Worm (Caenorhabditis elegans) whole organism, L1 larva: Measurements from ENCODE around the gene col-109.

Experiments used
- alr-1 ChIP-seq: fragments of 200-800 bp; sonication (Bioruptor generic); optimal IDR thresholded peaks from 2 replicates; lab custom pipeline; 2018; ENCODE audit warnings: borderline replicate concordance, mild to moderate bottlenecking, missing genetic modification characterization, missing compliant biosample characterization
- ama-1 ChIP-seq: fragments of 150-350 bp; optimal IDR thresholded peaks from 2 replicates; lab custom pipeline; 2014
- fkh-10 ChIP-seq: sonication (generic microtip); optimal IDR thresholded peaks from 2 replicates; lab custom pipeline; 2017; ENCODE audit warnings: missing biosample characterization, missing genetic modification reagents, missing genetic modification characterization
- lin-39 ChIP-seq: fragments of 150-350 bp; optimal IDR thresholded peaks from 2 replicates; lab custom pipeline; 2014; ENCODE audit warnings: missing biosample characterization, missing genetic modification reagents, missing genetic modification characterization
- nhr-12 ChIP-seq: sonication (generic microtip); optimal IDR thresholded peaks from 2 replicates; lab custom pipeline; 2017; ENCODE audit warnings: missing biosample characterization, missing genetic modification characterization
- nhr-76 ChIP-seq: sonication (generic microtip); optimal IDR thresholded peaks from 2 replicates; lab custom pipeline; 2017; ENCODE audit warnings: missing biosample characterization, missing genetic modification characterization
- sox-4 ChIP-seq: sonication (generic microtip); optimal IDR thresholded peaks from 2 replicates; lab custom pipeline; 2016; ENCODE audit warnings: missing genetic modification characterization, missing compliant biosample characterization
- tbx-2 ChIP-seq: sonication (generic microtip); optimal IDR thresholded peaks from 2 replicates; lab custom pipeline; 2016; ENCODE audit warnings: missing genetic modification characterization, missing compliant biosample characterization
- zag-1 ChIP-seq: fragments of 150-350 bp; optimal IDR thresholded peaks from 2 replicates; lab custom pipeline; 2014; ENCODE audit warnings: missing biosample characterization, missing genetic modification characterization
- ztf-4 ChIP-seq: fragments of 150-350 bp; optimal IDR thresholded peaks from 2 replicates; lab custom pipeline; 2014; ENCODE audit warnings: missing biosample characterization, missing genetic modification characterization

DNA sequence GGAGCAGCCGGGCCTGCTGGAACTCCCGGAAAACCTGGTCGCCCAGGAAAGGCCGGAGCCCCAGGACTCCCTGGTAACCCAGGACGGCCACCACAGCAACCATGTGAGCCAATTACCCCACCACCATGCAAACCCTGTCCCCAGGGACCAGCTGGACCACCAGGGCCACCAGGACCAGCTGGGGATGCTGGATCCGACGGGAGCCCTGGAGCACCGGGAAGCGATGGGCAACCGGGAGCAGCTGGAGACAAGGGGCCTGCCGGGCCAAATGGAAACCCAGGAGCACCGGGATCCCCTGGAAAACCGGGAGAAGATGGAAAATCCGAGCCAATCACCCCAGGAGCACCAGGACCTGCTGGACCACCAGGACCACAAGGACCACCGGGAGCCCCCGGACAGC, 51.0 kb downstream of the col-109 start:
- TF ChIP-seq fkh-10 (GFP tag; lab: Kevin White, UChicago) = no peak
- no peak for TF ChIP-seq nhr-12 (tag; lab: Kevin White, UChicago)
- no peak for TF ChIP-seq ama-1 (lab: Kevin White, UChicago)
- TF ChIP-seq tbx-2 (tag; lab: Kevin White, UChicago) = no peak
- no peak for TF ChIP-seq sox-4 (tag; lab: Kevin White, UChicago)
- no peak for TF ChIP-seq alr-1 (tag; lab: Kevin White, UChicago)
- no peak for TF ChIP-seq nhr-76
- no peak for TF ChIP-seq lin-39
- TF ChIP-seq zag-1 (tag; lab: Kevin White, UChicago) = no peak
- TF ChIP-seq ztf-4 = no peak
